Fruit fly (Drosophila melanogaster) whole organism, prepupa: ENCODE data around the gene ssp6.

Experiments used
- CG10631 ChIP-seq: fragments of 200-800 bp; sonication (Bioruptor generic); optimal IDR thresholded peaks from 2 replicates; lab custom pipeline; 2016; ENCODE audit warnings: missing biosample characterization, missing genetic modification characterization
- CG11294 ChIP-seq: fragments of 200-800 bp; sonication (Bioruptor generic); IDR thresholded peaks from 2 replicates; pipeline ENCODE4 v1.3.6; 2022; ENCODE audit warnings: missing biosample characterization, missing genetic modification characterization
- CG11902 ChIP-seq: fragments of 200-800 bp; sonication (Bioruptor generic); optimal IDR thresholded peaks from 3 replicates; lab custom pipeline; 2016; ENCODE audit warnings: missing biosample characterization, missing genetic modification characterization
- CG15336 ChIP-seq: fragments of 200-800 bp; sonication (Bioruptor generic); IDR thresholded peaks from 2 replicates; pipeline ENCODE4 v1.3.6; 2022; ENCODE audit warnings: missing biosample characterization, missing genetic modification characterization
- CG3032 ChIP-seq: fragments of 200-800 bp; optimal IDR thresholded peaks from 2 replicates; lab custom pipeline; 2019; ENCODE audit warnings: missing biosample characterization, mild to moderate bottlenecking, missing genetic modification characterization, moderate library complexity
- CG34406 ChIP-seq: fragments of 200-800 bp; sonication (Bioruptor generic); optimal IDR thresholded peaks from 3 replicates; lab custom pipeline; 2016; ENCODE audit warnings: missing biosample characterization, missing genetic modification characterization
- CG3919 ChIP-seq: fragments of 200-800 bp; sonication (Bioruptor generic); optimal IDR thresholded peaks from 3 replicates; lab custom pipeline; 2016; ENCODE audit warnings: missing biosample characterization, missing genetic modification characterization
- CG6276 ChIP-seq: fragments of 200-800 bp; sonication (Bioruptor generic); optimal IDR thresholded peaks from 2 replicates; lab custom pipeline; 2017; ENCODE audit warnings: missing biosample characterization, mild to moderate bottlenecking, missing genetic modification characterization
- CG6792 ChIP-seq: fragments of 200-800 bp; sonication (Bioruptor generic); optimal IDR thresholded peaks from 3 replicates; lab custom pipeline; 2016; ENCODE audit warnings: missing biosample characterization, missing genetic modification characterization
- CG6808 ChIP-seq: fragments of 200-800 bp; sonication (Bioruptor generic); optimal IDR thresholded peaks from 3 replicates; lab custom pipeline; 2017; ENCODE audit warnings: missing biosample characterization, missing genetic modification characterization, mild to moderate bottlenecking, moderate library complexity, missing genetic modification reagents
- CG6854 ChIP-seq: fragments of 200-800 bp; sonication (Bioruptor generic); optimal IDR thresholded peaks from 2 replicates; lab custom pipeline; 2017; ENCODE audit warnings: missing biosample characterization, mild to moderate bottlenecking, missing genetic modification characterization
- CG8119 ChIP-seq: fragments of 200-800 bp; sonication (Bioruptor generic); IDR thresholded peaks from 3 replicates; pipeline ENCODE4 v1.3.6; 2022; ENCODE audit warnings: missing biosample characterization, missing genetic modification characterization
- CG8319 ChIP-seq: fragments of 200-800 bp; sonication (Bioruptor generic); optimal IDR thresholded peaks from 3 replicates; lab custom pipeline; 2016; ENCODE audit warnings: missing biosample characterization, missing genetic modification characterization
- Eip93F ChIP-seq: fragments of 200-800 bp; sonication (Bioruptor generic); optimal IDR thresholded peaks from 2 replicates; lab custom pipeline; 2016; ENCODE audit warnings: missing biosample characterization, mild to moderate bottlenecking, missing genetic modification characterization
- Ets96B ChIP-seq: fragments of 200-800 bp; optimal IDR thresholded peaks from 2 replicates; lab custom pipeline; 2019; ENCODE audit warnings: missing biosample characterization, mild to moderate bottlenecking, missing genetic modification characterization, moderate library complexity
- Hr38 ChIP-seq: sonication (Bioruptor generic); optimal IDR thresholded peaks from 2 replicates; lab custom pipeline; 2016; ENCODE audit warnings: missing biosample characterization, missing genetic modification characterization
- Hr39 ChIP-seq: fragments of 200-800 bp; sonication (Bioruptor generic); optimal IDR thresholded peaks from 2 replicates; lab custom pipeline; 2016; ENCODE audit warnings: missing biosample characterization, missing genetic modification characterization
- Lpt ChIP-seq: fragments of 200-800 bp; sonication (Bioruptor generic); optimal IDR thresholded peaks from 3 replicates; lab custom pipeline; 2016; ENCODE audit warnings: missing biosample characterization, missing genetic modification characterization
- Met ChIP-seq: fragments of 200-800 bp; sonication (Bioruptor generic); optimal IDR thresholded peaks from 3 replicates; lab custom pipeline; 2016; ENCODE audit warnings: missing biosample characterization, missing genetic modification characterization
- OdsH ChIP-seq: fragments of 200-800 bp; sonication (Bioruptor generic); optimal IDR thresholded peaks from 3 replicates; lab custom pipeline; 2016; ENCODE audit warnings: missing biosample characterization, missing genetic modification characterization
- Smox ChIP-seq: fragments of 200-800 bp; sonication (Bioruptor generic); optimal IDR thresholded peaks from 3 replicates; lab custom pipeline; 2016; ENCODE audit warnings: missing biosample characterization, missing genetic modification characterization
- Sox102F ChIP-seq: fragments of 200-800 bp; sonication (Bioruptor generic); optimal IDR thresholded peaks from 2 replicates; lab custom pipeline; 2016; ENCODE audit warnings: missing biosample characterization, mild to moderate bottlenecking, missing genetic modification characterization
- Sox14 ChIP-seq: fragments of 200-800 bp; sonication (Bioruptor generic); optimal IDR thresholded peaks from 3 replicates; lab custom pipeline; 2016; ENCODE audit warnings: missing biosample characterization, missing genetic modification characterization
- Sox15 ChIP-seq: fragments of 200-800 bp; sonication (Bioruptor generic); optimal IDR thresholded peaks from 3 replicates; lab custom pipeline; 2016; ENCODE audit warnings: missing biosample characterization, missing genetic modification characterization
- achi ChIP-seq: fragments of 200-800 bp; sonication (Bioruptor generic); optimal IDR thresholded peaks from 3 replicates; lab custom pipeline; 2016; ENCODE audit warnings: missing biosample characterization, missing genetic modification characterization
- acj6 ChIP-seq: fragments of 200-800 bp; sonication (Bioruptor generic); optimal IDR thresholded peaks from 3 replicates; lab custom pipeline; 2016; ENCODE audit warnings: missing biosample characterization, missing genetic modification characterization
- cyc ChIP-seq: fragments of 200-800 bp; sonication (Bioruptor generic); optimal IDR thresholded peaks from 3 replicates; lab custom pipeline; 2016; ENCODE audit warnings: missing biosample characterization, missing genetic modification characterization
- dsx ChIP-seq: fragments of 200-800 bp; optimal IDR thresholded peaks from 3 replicates; lab custom pipeline; 2019; ENCODE audit warnings: missing biosample characterization, mild to moderate bottlenecking, missing genetic modification characterization, moderate library complexity; ENCODE audit not compliant: poor library complexity, severe bottlenecking
- eg ChIP-seq: fragments of 200-800 bp; sonication (Bioruptor generic); IDR thresholded peaks from 3 replicates; pipeline ENCODE4 v1.3.6; 2022; ENCODE audit warnings: missing biosample characterization, missing genetic modification characterization
- fd59A ChIP-seq: fragments of 200-800 bp; sonication (Bioruptor generic); optimal IDR thresholded peaks from 2 replicates; lab custom pipeline; 2017; ENCODE audit warnings: missing biosample characterization, mild to moderate bottlenecking, missing genetic modification characterization, missing genetic modification reagents
- fd85E ChIP-seq: fragments of 200-800 bp; sonication (Bioruptor generic); optimal IDR thresholded peaks from 3 replicates; lab custom pipeline; 2016; ENCODE audit warnings: missing biosample characterization, missing genetic modification characterization
- fkh ChIP-seq: fragments of 200-800 bp; sonication (Bioruptor generic); optimal IDR thresholded peaks from 3 replicates; lab custom pipeline; 2017; ENCODE audit warnings: missing biosample characterization, mild to moderate bottlenecking, missing genetic modification characterization, moderate library complexity
- net ChIP-seq: fragments of 200-800 bp; sonication (Bioruptor generic); optimal IDR thresholded peaks from 3 replicates; lab custom pipeline; 2016; ENCODE audit warnings: missing biosample characterization, missing genetic modification characterization
- spab ChIP-seq: fragments of 200-800 bp; sonication (Bioruptor generic); optimal IDR thresholded peaks from 2 replicates; lab custom pipeline; 2017; ENCODE audit warnings: missing biosample characterization, mild to moderate bottlenecking, missing genetic modification characterization, missing genetic modification reagents
- topi ChIP-seq: fragments of 200-800 bp; sonication (Bioruptor generic); optimal IDR thresholded peaks from 3 replicates; lab custom pipeline; 2016; ENCODE audit warnings: missing biosample characterization, missing genetic modification characterization
- vri ChIP-seq: fragments of 200-800 bp; sonication (Bioruptor generic); optimal IDR thresholded peaks from 3 replicates; lab custom pipeline; 2016; ENCODE audit warnings: missing biosample characterization, mild to moderate bottlenecking, missing genetic modification characterization

ssp6 gene

DNA sequence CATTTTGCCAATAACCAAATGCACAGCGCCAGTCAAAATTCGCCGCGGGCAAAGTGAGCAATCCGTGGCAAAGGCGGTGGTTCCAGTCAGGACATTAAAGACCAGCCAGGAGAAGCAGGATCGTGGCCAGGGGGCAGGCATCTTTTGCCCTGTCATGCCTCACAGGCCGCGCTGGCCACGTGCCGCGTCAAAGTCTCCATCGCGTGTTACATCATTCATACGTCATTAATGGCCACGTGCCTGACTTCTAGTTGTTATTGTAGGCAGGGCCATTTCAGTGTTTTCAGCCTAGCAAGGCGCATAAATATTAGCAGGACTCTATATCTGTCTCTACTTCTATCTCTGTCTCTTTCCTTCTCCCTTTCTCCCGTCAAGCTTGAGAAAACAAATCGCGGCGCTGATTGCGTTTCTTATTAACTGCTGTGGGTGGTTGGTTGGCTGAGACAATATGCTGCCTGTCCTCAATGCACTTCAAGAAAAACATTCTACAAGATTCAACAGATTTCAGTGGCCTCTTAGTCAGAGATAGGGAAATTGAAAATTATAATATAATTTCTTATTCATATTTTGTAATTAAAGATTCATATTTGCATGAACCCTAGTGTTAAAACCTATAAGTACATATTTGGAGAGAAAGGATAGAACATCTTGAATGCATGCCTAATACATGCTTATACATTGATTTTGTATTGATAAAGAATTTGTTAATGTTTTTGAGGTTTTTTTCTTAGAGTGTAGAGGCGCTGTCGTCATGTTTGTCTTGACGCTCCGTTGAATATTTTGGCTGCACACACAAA, 31.9 kb downstream of the ssp6 start:
- TF ChIP-seq fd85E (GFP tag; lab: Kevin White, UChicago) (no peak), topi (GFP tag; lab: Kevin White, UChicago) (no peak), CG10631 (no peak), net (GFP tag; lab: Kevin White, UChicago) (no peak), fkh (no peak), Lpt (GFP tag; lab: Kevin White, UChicago) (no peak), CG11294 (GFP tag; lab: Robert Waterston, UW) (no peak), Sox102F (GFP tag; lab: Kevin White, UChicago) (no peak), CG8319 (GFP tag; lab: Kevin White, UChicago) (no peak)
- TF ChIP-seq, all 60 proteins: peak for 0

DNA sequence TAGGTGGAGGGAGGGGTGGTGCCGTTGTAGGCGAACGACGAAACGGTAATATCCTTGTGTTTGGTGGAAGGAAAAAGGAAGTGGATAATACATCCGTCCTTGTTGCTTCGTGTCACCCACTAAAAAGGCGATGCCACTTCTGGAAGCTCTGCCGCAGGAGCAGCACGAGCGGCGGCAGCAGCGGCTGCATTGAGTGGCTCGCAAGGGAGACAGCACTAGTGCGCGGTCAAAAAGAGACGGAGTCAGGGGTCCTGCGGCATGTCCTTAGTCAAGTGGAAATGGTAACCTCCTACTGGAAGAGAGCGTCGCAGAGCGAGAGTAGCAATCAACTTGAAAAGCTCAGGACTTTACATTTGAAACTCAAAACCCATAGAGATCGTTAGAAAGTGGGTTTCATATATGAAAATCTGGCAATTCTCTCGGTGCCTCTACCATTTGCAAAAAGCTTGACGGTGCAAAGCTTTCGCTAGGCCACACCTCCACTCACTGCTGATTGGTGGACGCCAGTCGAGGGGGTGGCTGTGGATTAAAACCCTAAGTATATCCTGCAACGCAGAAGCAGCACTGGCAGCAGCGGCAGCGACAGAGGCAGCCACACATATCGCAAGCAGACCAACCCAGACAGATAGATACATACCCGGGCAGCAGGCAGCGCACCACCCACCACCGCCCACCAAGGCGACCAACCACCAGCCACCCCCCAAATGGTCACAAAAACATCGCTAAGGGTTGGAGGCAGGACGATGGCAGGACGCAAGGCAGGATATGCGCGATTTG, 34.3 kb downstream of the ssp6 start:
- TF ChIP-seq Ets96B (no peak), cyc (GFP tag; lab: Kevin White, UChicago) (no peak), CG15336 (GFP tag; lab: Robert Waterston, UW) (no peak), achi (GFP tag; lab: Kevin White, UChicago) (no peak), CG6276 (GFP tag; lab: Kevin White, UChicago) (no peak), CG3919 (GFP tag; lab: Kevin White, UChicago) (no peak), Hr39 (no peak), Met (GFP tag; lab: Kevin White, UChicago) (no peak), fd59A (no peak), CG34406 (GFP tag; lab: Kevin White, UChicago) (no peak), spab (GFP tag; lab: Kevin White, UChicago) (no peak), acj6 (GFP tag; lab: Kevin White, UChicago) (no peak), Hr38 (no peak), OdsH (no peak), CG8319 (GFP tag; lab: Kevin White, UChicago) (no peak), Sox15 (GFP tag; lab: Kevin White, UChicago) (no peak), eg (GFP tag; lab: Robert Waterston, UW) (no peak), topi (GFP tag; lab: Kevin White, UChicago) (no peak), CG6854 (GFP tag; lab: Kevin White, UChicago) (no peak), vri (no peak)

DNA sequence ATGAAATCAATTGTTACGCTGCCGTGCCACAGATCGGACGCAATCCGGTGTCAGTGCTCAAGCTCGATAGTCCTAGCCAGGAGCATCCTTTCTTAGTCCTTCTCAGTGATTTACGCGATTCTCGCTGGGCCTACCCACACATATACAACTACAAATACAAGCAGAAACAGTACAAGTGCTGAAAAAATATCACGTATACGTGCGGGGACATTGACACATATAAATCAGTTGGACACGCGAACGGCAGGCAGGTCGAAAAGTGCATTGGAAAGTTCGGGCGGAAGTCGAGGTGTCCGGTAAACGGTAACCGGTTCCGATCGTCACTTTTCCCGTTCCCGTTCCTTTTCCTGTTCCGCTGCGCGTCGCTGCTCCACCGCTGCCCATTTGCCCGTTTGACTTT, 34.9 kb downstream of the ssp6 start:
- TF ChIP-seq CG6792 (no peak), spab (GFP tag; lab: Kevin White, UChicago) (no peak), Sox15 (GFP tag; lab: Kevin White, UChicago) (no peak), dsx (GFP tag; lab: Kevin White, UChicago) (no peak), CG6276 (GFP tag; lab: Kevin White, UChicago) (no peak), eg (GFP tag; lab: Robert Waterston, UW) (no peak), fd59A (no peak), CG11902 (GFP tag; lab: Kevin White, UChicago) (no peak), Sox14 (GFP tag; lab: Kevin White, UChicago) (no peak), Lpt (GFP tag; lab: Kevin White, UChicago) (no peak), CG6808 (no peak), CG8119 (GFP tag; lab: Robert Waterston, UW) (no peak), Eip93F (GFP tag; lab: Kevin White, UChicago) (no peak), Smox (GFP tag; lab: Kevin White, UChicago) (no peak), CG3032 (tag; lab: Kevin White, UChicago) (no peak), CG34406 (GFP tag; lab: Kevin White, UChicago) (no peak), Sox102F (GFP tag; lab: Kevin White, UChicago) (no peak)
- TF ChIP-seq, all 60 proteins: peak for 0
